Worm (Caenorhabditis elegans): ENCODE data around the gene T01G5.6.

ce11 chrV:15109260-15109659 lies 4.6 kb downstream of the T01G5.6 start, which contains the start of gene Y75B12A.2:
- TF ChIP-seq ceh-40 (GFP tag; IDR thresholded peaks at IDR 0.05) (no peak), ama-1 (optimal IDR thresholded peaks at IDR 0.05) (no peak), ama-1 (GFP tag; optimal IDR thresholded peaks at IDR 0.05) (no peak), zim-3 (tag; optimal IDR thresholded peaks at IDR 0.05) (no peak), Y56A3A.18 (GFP tag; IDR thresholded peaks at IDR 0.05) (no peak), snpc-4 (GFP tag; optimal IDR thresholded peaks at IDR 0.05) (no peak), snpc-4 (tag; optimal IDR thresholded peaks at IDR 0.05) (no peak), lsl-1 (GFP tag; optimal IDR thresholded peaks at IDR 0.05) (no peak), madf-3 (GFP tag; IDR thresholded peaks at IDR 0.05) (no peak), Y67H2A.10 (GFP tag; conservative IDR thresholded peaks at IDR 0.05) (no peak), dpff-1 (tag; optimal IDR thresholded peaks at IDR 0.05) (no peak), nhr-90 (tag; optimal IDR thresholded peaks at IDR 0.05) (no peak), attf-3 (GFP tag; conservative IDR thresholded peaks at IDR 0.05) (no peak)

Measured in whole organism, young adult.